Worm (Caenorhabditis elegans) whole organism, mixed stage, embryonic: ENCODE results near the gene tag-10.

Experiments used
- ceh-43 ChIP-seq: fragments of 200-800 bp; sonication (Bioruptor generic); optimal IDR thresholded peaks from 2 replicates; lab custom pipeline; 2018; ENCODE audit warnings: mild to moderate bottlenecking, missing genetic modification characterization, moderate library complexity, missing compliant biosample characterization
- ces-1 ChIP-seq: fragments of 150-350 bp; optimal IDR thresholded peaks from 2 replicates; lab custom pipeline; 2014; ENCODE audit warnings: missing biosample characterization, missing genetic modification reagents, missing genetic modification characterization
- elt-1 ChIP-seq: sonication (generic microtip); optimal IDR thresholded peaks from 2 replicates; lab custom pipeline; 2017; ENCODE audit warnings: missing genetic modification characterization, mild to moderate bottlenecking, missing compliant biosample characterization, antibody characterized with exemption, moderate library complexity, borderline replicate concordance; ENCODE audit not compliant: insufficient read depth
- lsy-2 ChIP-seq: fragments of 150-350 bp; optimal IDR thresholded peaks from 2 replicates; lab custom pipeline; 2014; ENCODE audit warnings: missing biosample characterization, missing genetic modification characterization
- sptf-1 ChIP-seq: sonication (generic microtip); optimal IDR thresholded peaks from 2 replicates; lab custom pipeline; 2017; ENCODE audit warnings: mild to moderate bottlenecking, missing genetic modification characterization, moderate library complexity, missing compliant biosample characterization

ce11 chrII:13641311-13641710, 8.9 kb downstream of the tag-10 start, which contains the start of gene fbxa-167:
- TF ChIP-seq ceh-43 (GFP tag; lab: Kevin White, UChicago): no peak
- TF ChIP-seq elt-1 (tag; lab: Kevin White, UChicago): no peak
- no peak for TF ChIP-seq lsy-2 (tag; lab: Kevin White, UChicago)
- no peak for TF ChIP-seq sptf-1 (tag; lab: Kevin White, UChicago)
- TF ChIP-seq ces-1 (GFP tag; lab: Kevin White, UChicago): no peak
